Worm (Caenorhabditis elegans): ENCODE data around the gene zhit-2.

Gene zhit-2

DNA sequence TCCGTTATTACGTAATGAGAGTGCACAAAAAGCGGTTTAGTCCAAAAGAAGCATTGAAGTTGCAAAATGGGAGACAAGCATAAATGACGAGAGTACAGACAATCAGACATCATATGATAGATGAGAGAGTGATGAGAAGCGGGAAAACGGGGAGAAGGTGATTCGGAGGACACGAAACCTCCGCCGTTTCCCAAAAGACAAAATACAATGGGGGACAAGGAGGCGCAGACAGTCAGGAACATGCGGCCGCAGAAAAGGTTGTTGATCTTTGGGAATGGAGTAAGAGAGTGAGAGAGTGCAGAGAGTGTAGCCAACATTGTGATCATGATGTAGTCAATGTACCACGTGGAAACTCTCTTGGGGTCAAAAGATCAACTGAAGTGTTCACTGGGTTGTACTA lies 6.5 kb downstream of the zhit-2 start:
- no peak for TF ChIP-seq nhr-23 (tag; optimal IDR thresholded peaks at IDR 0.05)
- TF ChIP-seq ama-1 (optimal IDR thresholded peaks at IDR 0.05) = no peak
- peak; percentile 5 for TF ChIP-seq skn-1 (tag; optimal IDR thresholded peaks at IDR 0.05)
- TF ChIP-seq mdl-1 (tag; optimal IDR thresholded peaks at IDR 0.05) = peak; percentile 90 to 97
- no peak for TF ChIP-seq R02D3.7 (tag; optimal IDR thresholded peaks at IDR 0.05)
- TF ChIP-seq lin-13 (GFP tag; optimal IDR thresholded peaks at IDR 0.05) = peak; percentile 84
- TF ChIP-seq unc-39 (tag; optimal IDR thresholded peaks at IDR 0.05) = no peak
- no peak for TF ChIP-seq mbf-1 (tag; optimal IDR thresholded peaks at IDR 0.05)
- no peak for TF ChIP-seq alr-1 (tag; optimal IDR thresholded peaks at IDR 0.05)
- no peak for TF ChIP-seq dmd-4 (tag; optimal IDR thresholded peaks at IDR 0.05)
- peak; percentile 57 to 89 for TF ChIP-seq lsy-2 (tag; optimal IDR thresholded peaks at IDR 0.05)
- TF ChIP-seq nhr-11 (tag; optimal IDR thresholded peaks at IDR 0.05) = peak; percentile 84
- no peak for TF ChIP-seq ztf-1 (GFP tag; conservative IDR thresholded peaks at IDR 0.05)
- no peak for TF ChIP-seq ceh-82 (tag; optimal IDR thresholded peaks at IDR 0.05)
- peak; percentile 86 for TF ChIP-seq unc-55 (GFP tag; optimal IDR thresholded peaks at IDR 0.05)
- no peak for TF ChIP-seq ztf-11 (tag; optimal IDR thresholded peaks at IDR 0.05)
- TF ChIP-seq ZK546.5 (tag; optimal IDR thresholded peaks at IDR 0.05) = no peak
- no peak for TF ChIP-seq nhr-12 (tag; optimal IDR thresholded peaks at IDR 0.05)
- TF ChIP-seq snpc-4 (tag; optimal IDR thresholded peaks at IDR 0.05) = peak; percentile 25
- TF ChIP-seq aly-2 (tag; optimal IDR thresholded peaks at IDR 0.05) = no peak
- peak; percentile 91 for TF ChIP-seq ztf-4 (tag; optimal IDR thresholded peaks at IDR 0.05)
- peak; percentile 99 for TF ChIP-seq sma-9 (GFP tag; optimal IDR thresholded peaks at IDR 0.05)
- peak; percentile 37 for TF ChIP-seq sma-9 (tag; optimal IDR thresholded peaks at IDR 0.05)
- TF ChIP-seq mab-5 (tag; optimal IDR thresholded peaks at IDR 0.05) = peak; percentile 58
- peak; percentile 87 for TF ChIP-seq nhr-6 (tag; optimal IDR thresholded peaks at IDR 0.05)
- peak; percentile 41 for TF ChIP-seq ceh-16 (tag; optimal IDR thresholded peaks at IDR 0.05)
- TF ChIP-seq blmp-1 (tag; optimal IDR thresholded peaks at IDR 0.05; ENCODE audit: insufficient read depth) = peak; percentile 91
- peak; percentile 91 for TF ChIP-seq egl-27 (tag; optimal IDR thresholded peaks at IDR 0.05)
- peak; percentile 6 for TF ChIP-seq unc-62 (GFP tag; optimal IDR thresholded peaks at IDR 0.05)
- peak; percentile 80 for TF ChIP-seq gmeb-1 (tag; optimal IDR thresholded peaks at IDR 0.05)
- no peak for TF ChIP-seq nhr-77 (tag; optimal IDR thresholded peaks at IDR 0.05)
- TF ChIP-seq nhr-25 (tag; optimal IDR thresholded peaks at IDR 0.05) = peak; percentile 94
- peak; percentile 97 for TF ChIP-seq crh-2 (tag; optimal IDR thresholded peaks at IDR 0.05)
- TF ChIP-seq sma-3 (GFP tag; optimal IDR thresholded peaks at IDR 0.05) = peak; percentile 93
- peak; percentile 94 for TF ChIP-seq C34F6.9 (tag; optimal IDR thresholded peaks at IDR 0.05)
- TF ChIP-seq peb-1 (tag; optimal IDR thresholded peaks at IDR 0.05) = no peak
- peak; percentile 61 for TF ChIP-seq zag-1 (tag; optimal IDR thresholded peaks at IDR 0.05)
- no peak for TF ChIP-seq elt-3 (tag; optimal IDR thresholded peaks at IDR 0.05)
- TF ChIP-seq lin-39 (tag; optimal IDR thresholded peaks at IDR 0.05) = no peak
- peak; percentile 79 for TF ChIP-seq Y55F3AM.14 (GFP tag; optimal IDR thresholded peaks at IDR 0.05)
- TF ChIP-seq nhr-237 (tag; optimal IDR thresholded peaks at IDR 0.05) = no peak
- TF ChIP-seq elt-1 (tag; optimal IDR thresholded peaks at IDR 0.05) = no peak
- peak; percentile 97 for TF ChIP-seq nhr-129 (tag; optimal IDR thresholded peaks at IDR 0.05)
- TF ChIP-seq F13H6.1 (tag; optimal IDR thresholded peaks at IDR 0.05) = peak; percentile 99
- TF ChIP-seq fos-1 (tag; optimal IDR thresholded peaks at IDR 0.05) = peak; percentile 96
- TF ChIP-seq nhr-10 (tag; optimal IDR thresholded peaks at IDR 0.05) = peak; percentile 65
- peak; percentile 98 for TF ChIP-seq nhr-21 (tag; optimal IDR thresholded peaks at IDR 0.05)
- peak; percentile 74 for TF ChIP-seq lin-11 (tag; optimal IDR thresholded peaks at IDR 0.05)
- TF ChIP-seq sem-4 (tag; optimal IDR thresholded peaks at IDR 0.05) = peak; percentile 92

Measured in whole organism, L2 larva.